Worm (Caenorhabditis elegans) whole organism, L4/young adult: ENCODE results near the gene cla-1.
"Not testable (repeated sequence)": the region's sequence is repeated elsewhere in the genome, so short reads cannot be mapped to it uniquely, and the experiment has no call there.

ENCODE experiments used
- W03F9.2 ChIP-seq: fragments of 150-350 bp; optimal IDR thresholded peaks from 2 replicates; lab custom pipeline; 2014; ENCODE audit warnings: missing biosample characterization, missing genetic modification characterization
- dao-5 ChIP-seq: sonication (generic microtip); optimal IDR thresholded peaks from 2 replicates; lab custom pipeline; 2016; ENCODE audit warnings: missing genotype, missing genetic modification characterization, moderate library complexity, missing compliant biosample characterization
- him-1 ChIP-seq: sonication (generic microtip); optimal IDR thresholded peaks from 2 replicates; lab custom pipeline; 2016; ENCODE audit warnings: missing genotype, missing genetic modification reagents, missing genetic modification characterization, missing compliant biosample characterization

DNA sequence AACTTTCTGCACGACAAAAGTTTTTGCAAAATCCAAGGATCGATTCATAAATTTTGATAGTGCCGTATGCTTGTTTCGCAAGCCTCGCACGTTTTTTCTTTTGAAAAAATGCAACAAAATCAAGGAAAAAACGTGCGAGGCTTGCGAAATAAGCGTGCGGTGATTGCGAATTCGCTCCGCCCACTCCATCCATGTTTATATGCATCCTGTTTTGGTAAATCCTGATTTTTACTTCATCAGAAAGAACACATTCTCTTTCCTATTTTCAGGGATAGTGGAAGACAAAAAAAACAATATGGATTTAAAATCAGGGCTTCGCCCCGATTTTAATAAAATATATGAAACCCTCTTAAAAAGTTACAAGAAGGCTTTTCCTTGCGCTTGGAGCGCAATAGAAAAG lies 24.9 kb upstream of the cla-1 start, which contains the start of gene F32E10.9:
- TF ChIP-seq him-1, dao-5, W03F9.2 (tag; lab: Kevin White, UChicago): not testable (repeated sequence)
